Fruit fly (Drosophila melanogaster) S2 (cell line): Measurements from ENCODE around the gene Thor.

Source experiments
- CG8478 ChIP-seq: fragments of >200 bp; optimal IDR thresholded peaks from 2 replicates; lab custom pipeline; 2018
- CTCF ChIP-seq, 2 experiments: fragments of >200 bp; optimal IDR thresholded peaks; 2 replicates each; lab custom pipeline; 2018

DNA sequence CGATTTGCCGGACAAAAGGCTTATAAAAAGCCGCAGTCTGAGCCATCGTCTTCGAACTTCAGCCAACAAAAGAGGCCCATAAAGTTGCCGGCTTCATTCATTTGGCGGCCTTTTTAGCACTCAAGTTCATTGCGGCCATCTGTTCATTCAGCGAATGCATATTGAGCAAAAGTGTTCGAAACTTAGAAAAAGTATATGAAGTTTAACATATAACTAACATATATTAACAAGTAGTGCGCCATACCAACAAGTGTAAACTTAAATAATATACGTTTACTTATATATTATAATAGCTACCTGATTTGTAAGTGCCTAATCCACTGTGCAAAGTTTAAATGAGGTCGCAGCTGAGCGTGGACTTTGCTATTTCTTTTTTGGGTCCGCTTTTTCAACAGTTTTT lies 41.9 kb upstream of the Thor start:
- TF ChIP-seq CG8478 (lab: Kevin White, UChicago) (no peak), CTCF (optimal IDR thresholded peaks at IDR 0.05; lab: Kevin White, UChicago) (no peak)
